Worm (Caenorhabditis elegans) whole organism, late embryonic: ENCODE data around the gene clp-7.

Experiments used
- ahr-1 ChIP-seq: sonication (generic microtip); optimal IDR thresholded peaks from 2 replicates; lab custom pipeline; 2016; ENCODE audit warnings: missing genetic modification characterization, missing compliant biosample characterization
- ama-1 ChIP-seq: fragments of 150-350 bp; optimal IDR thresholded peaks from 2 replicates; lab custom pipeline; 2014
- ceh-31 ChIP-seq: sonication (generic microtip); optimal IDR thresholded peaks from 2 replicates; lab custom pipeline; 2016; ENCODE audit warnings: missing genetic modification characterization, missing compliant biosample characterization
- hlh-13 ChIP-seq: fragments of 200-800 bp; sonication (Bioruptor generic); optimal IDR thresholded peaks from 2 replicates; lab custom pipeline; 2018; ENCODE audit warnings: mild to moderate bottlenecking, missing genetic modification characterization, missing compliant biosample characterization
- madf-2 ChIP-seq: sonication (generic microtip); optimal IDR thresholded peaks from 2 replicates; lab custom pipeline; 2017; ENCODE audit warnings: missing genetic modification characterization, missing compliant biosample characterization
- nfya-1 ChIP-seq: sonication (generic microtip); optimal IDR thresholded peaks from 2 replicates; lab custom pipeline; 2017; ENCODE audit warnings: missing genetic modification characterization, mild to moderate bottlenecking, missing compliant biosample characterization, antibody characterized with exemption, moderate library complexity
- npax-4 ChIP-seq: sonication (generic microtip); optimal IDR thresholded peaks from 2 replicates; lab custom pipeline; 2016; ENCODE audit warnings: missing genetic modification characterization, missing compliant biosample characterization

DNA sequence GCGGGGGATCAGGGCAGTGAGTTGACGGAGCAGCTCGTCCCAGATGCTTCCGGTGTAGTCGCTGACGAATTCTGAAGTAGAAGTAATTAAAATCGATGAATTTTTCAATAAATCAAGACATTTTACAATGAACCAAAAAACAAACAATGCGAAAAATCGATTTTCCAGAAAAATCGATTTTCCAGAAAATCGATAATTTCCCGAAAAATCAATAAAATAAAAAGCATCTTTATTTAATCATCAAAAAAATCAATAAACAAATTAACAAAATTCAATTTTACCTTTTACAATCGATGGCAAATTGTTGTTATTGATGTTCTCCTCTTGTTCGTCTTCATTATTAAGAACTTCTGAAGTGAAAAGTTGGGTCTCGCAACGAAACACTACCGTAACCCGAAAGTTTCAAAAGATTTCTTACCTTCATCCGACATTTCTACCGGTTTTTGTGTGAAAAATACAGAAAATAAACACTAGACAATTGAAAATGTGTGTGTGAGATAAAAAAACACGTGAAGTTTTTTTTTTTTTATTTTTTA, 11.1 kb downstream of the clp-7 start, which contains the start of gene clp-6:
- no peak for TF ChIP-seq hlh-13 (GFP tag; lab: Kevin White, UChicago)
- TF ChIP-seq npax-4, result no peak
- TF ChIP-seq ahr-1, result no peak
- no peak for TF ChIP-seq ama-1 (lab: Kevin White, UChicago)
- no peak for TF ChIP-seq madf-2
- no peak for TF ChIP-seq ceh-31
- TF ChIP-seq nfya-1 (tag; lab: Kevin White, UChicago), result no peak
